Worm (Caenorhabditis elegans) whole organism, L2 larva: ENCODE measurements around the gene ldp-1.
"Not testable (repeated sequence)": the region's sequence is repeated elsewhere in the genome, so short reads cannot be mapped to it uniquely, and the experiment has no call there.

Experiments
- C34F6.9 ChIP-seq: fragments of 150-350 bp; optimal IDR thresholded peaks from 2 replicates; lab custom pipeline; 2014; ENCODE audit warnings: missing biosample characterization, missing genetic modification characterization
- F13H6.1 ChIP-seq: sonication (generic microtip); optimal IDR thresholded peaks from 2 replicates; lab custom pipeline; 2016; ENCODE audit warnings: missing genetic modification characterization, missing compliant biosample characterization
- R02D3.7 ChIP-seq: fragments of 150-350 bp; optimal IDR thresholded peaks from 2 replicates; lab custom pipeline; 2014; ENCODE audit warnings: missing biosample characterization, missing genetic modification characterization
- Y55F3AM.14 ChIP-seq: fragments of 200-800 bp; sonication (Bioruptor generic); optimal IDR thresholded peaks from 2 replicates; lab custom pipeline; 2018; ENCODE audit warnings: mild to moderate bottlenecking, missing genetic modification characterization, missing compliant biosample characterization
- ZK546.5 ChIP-seq: sonication (generic microtip); optimal IDR thresholded peaks from 2 replicates; lab custom pipeline; 2017; ENCODE audit warnings: missing biosample characterization, missing genetic modification characterization
- alr-1 ChIP-seq: fragments of 150-350 bp; optimal IDR thresholded peaks from 2 replicates; lab custom pipeline; 2014; ENCODE audit warnings: missing biosample characterization, missing genetic modification characterization
- ama-1 ChIP-seq: fragments of 150-350 bp; optimal IDR thresholded peaks from 2 replicates; lab custom pipeline; 2018; ENCODE audit warnings: inconsistent platforms
- ceh-16 ChIP-seq: fragments of 150-350 bp; optimal IDR thresholded peaks from 2 replicates; lab custom pipeline; 2014; ENCODE audit warnings: missing biosample characterization, missing genetic modification characterization
- crh-2 ChIP-seq: sonication (generic microtip); optimal IDR thresholded peaks from 2 replicates; lab custom pipeline; 2017; ENCODE audit warnings: missing biosample characterization, missing genetic modification characterization
- egl-27 ChIP-seq: sonication (generic microtip); optimal IDR thresholded peaks from 3 replicates; lab custom pipeline; 2017; ENCODE audit warnings: missing biosample characterization, missing genetic modification reagents, missing genetic modification characterization
- elt-1 ChIP-seq: fragments of 150-350 bp; optimal IDR thresholded peaks from 2 replicates; lab custom pipeline; 2014; ENCODE audit warnings: missing biosample characterization, missing genetic modification characterization
- elt-3 ChIP-seq: sonication (generic microtip); optimal IDR thresholded peaks from 2 replicates; lab custom pipeline; 2017; ENCODE audit warnings: missing biosample characterization, missing genetic modification characterization
- fos-1 ChIP-seq: fragments of 150-350 bp; optimal IDR thresholded peaks from 2 replicates; lab custom pipeline; 2014; ENCODE audit warnings: missing biosample characterization, missing genetic modification characterization
- lin-11 ChIP-seq: fragments of 150-350 bp; sonication (generic microtip); optimal IDR thresholded peaks from 2 replicates; lab custom pipeline; 2014; ENCODE audit warnings: missing biosample characterization, missing genetic modification characterization, inconsistent platforms, mixed read lengths
- lin-13 ChIP-seq: fragments of 150-350 bp; optimal IDR thresholded peaks from 2 replicates; lab custom pipeline; 2014; ENCODE audit warnings: missing biosample characterization, missing genetic modification reagents, missing genetic modification characterization
- lin-39 ChIP-seq: fragments of 150-350 bp; optimal IDR thresholded peaks from 2 replicates; lab custom pipeline; 2014; ENCODE audit warnings: missing biosample characterization, missing genetic modification reagents, missing genetic modification characterization
- lsy-2 ChIP-seq, 2 experiments: fragments of 150-350 bp in 1 of 2; sonication (generic microtip) in 1 of 2; optimal IDR thresholded peaks; 2 replicates each; lab custom pipeline; 2014 to 2017; ENCODE audit warnings: missing biosample characterization in 2 of 2, missing genetic modification characterization in 2 of 2
- mdl-1 ChIP-seq, 2 experiments: fragments of 150-350 bp in 1 of 2; sonication (generic microtip) in 1 of 2; optimal IDR thresholded peaks; 2 replicates each; lab custom pipeline; 2017; ENCODE audit warnings: missing biosample characterization in 2 of 2, missing genetic modification characterization in 2 of 2
- nhr-10 ChIP-seq: sonication (generic microtip); optimal IDR thresholded peaks from 2 replicates; lab custom pipeline; 2017; ENCODE audit warnings: missing biosample characterization, missing genetic modification characterization
- nhr-11 ChIP-seq: fragments of 150-350 bp; optimal IDR thresholded peaks from 2 replicates; lab custom pipeline; 2014; ENCODE audit warnings: missing biosample characterization, missing genetic modification characterization
- nhr-12 ChIP-seq: fragments of 150-350 bp; optimal IDR thresholded peaks from 2 replicates; lab custom pipeline; 2014; ENCODE audit warnings: missing biosample characterization, missing genetic modification characterization
- nhr-129 ChIP-seq: fragments of 150-350 bp; optimal IDR thresholded peaks from 2 replicates; lab custom pipeline; 2014; ENCODE audit warnings: missing biosample characterization, missing genetic modification characterization
- nhr-21 ChIP-seq: fragments of 150-350 bp; optimal IDR thresholded peaks from 2 replicates; lab custom pipeline; 2014; ENCODE audit warnings: missing biosample characterization, missing genetic modification characterization
- nhr-23 ChIP-seq: fragments of 150-350 bp; optimal IDR thresholded peaks from 2 replicates; lab custom pipeline; 2014; ENCODE audit warnings: missing biosample characterization, missing genetic modification reagents, missing genetic modification characterization
- nhr-25 ChIP-seq: fragments of 150-350 bp; sonication (generic microtip); optimal IDR thresholded peaks from 3 replicates; lab custom pipeline; 2014; ENCODE audit warnings: missing biosample characterization, missing genetic modification characterization
- nhr-6 ChIP-seq: fragments of 150-350 bp; optimal IDR thresholded peaks from 2 replicates; lab custom pipeline; 2014; ENCODE audit warnings: missing biosample characterization, missing genetic modification characterization
- nhr-77 ChIP-seq: fragments of 150-350 bp; optimal IDR thresholded peaks from 2 replicates; lab custom pipeline; 2014; ENCODE audit warnings: missing biosample characterization, missing genetic modification characterization
- peb-1 ChIP-seq: fragments of 150-350 bp; optimal IDR thresholded peaks from 2 replicates; lab custom pipeline; 2014; ENCODE audit warnings: missing biosample characterization, missing genetic modification characterization
- sem-4 ChIP-seq: fragments of 150-350 bp; optimal IDR thresholded peaks from 2 replicates; lab custom pipeline; 2014; ENCODE audit warnings: missing biosample characterization, missing genetic modification reagents, missing genetic modification characterization
- skn-1 ChIP-seq: sonication (generic microtip); optimal IDR thresholded peaks from 2 replicates; lab custom pipeline; 2017; ENCODE audit warnings: missing biosample characterization, missing genetic modification characterization
- sma-9 ChIP-seq, 2 experiments: fragments of 150-350 bp in 1 of 2; sonication (generic microtip) in 1 of 2; optimal IDR thresholded peaks; 2 replicates each; lab custom pipeline; 2014 to 2016; ENCODE audit warnings: missing genetic modification characterization in 2 of 2, mild to moderate bottlenecking in 1 of 2, missing biosample characterization in 1 of 2, missing compliant biosample characterization in 1 of 2, missing genetic modification reagents in 1 of 2, moderate library complexity in 1 of 2
- snpc-4 ChIP-seq: fragments of 150-350 bp; optimal IDR thresholded peaks from 2 replicates; lab custom pipeline; 2014; ENCODE audit warnings: missing biosample characterization, missing genetic modification characterization
- zag-1 ChIP-seq: fragments of 150-350 bp; optimal IDR thresholded peaks from 2 replicates; lab custom pipeline; 2014; ENCODE audit warnings: missing biosample characterization, missing genetic modification characterization
- ztf-11 ChIP-seq: sonication (generic microtip); optimal IDR thresholded peaks from 2 replicates; lab custom pipeline; 2017; ENCODE audit warnings: missing biosample characterization, missing genetic modification characterization
- ztf-4 ChIP-seq: fragments of 150-350 bp; optimal IDR thresholded peaks from 2 replicates; lab custom pipeline; 2014; ENCODE audit warnings: missing biosample characterization, missing genetic modification characterization

Gene ldp-1

DNA sequence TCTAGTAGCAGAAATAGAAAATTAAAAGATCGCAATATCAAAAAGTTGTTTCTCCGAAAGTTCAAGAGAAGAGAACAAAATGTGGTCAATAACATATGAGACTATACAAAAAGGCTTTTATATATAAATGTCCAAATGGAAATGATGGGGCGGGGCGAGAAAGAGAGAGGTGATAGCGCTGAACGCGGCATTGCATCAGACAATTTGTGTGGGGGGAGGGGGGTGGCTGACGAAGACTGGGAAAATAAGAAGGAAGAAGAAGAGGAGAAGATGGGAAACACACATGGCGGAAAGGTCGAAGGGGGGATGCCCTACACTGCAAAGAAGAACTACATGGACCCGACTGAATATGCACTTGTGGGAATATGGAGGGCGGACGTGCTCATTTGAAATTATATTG lies 8.0 kb downstream of the ldp-1 start:
- TF ChIP-seq nhr-23 (tag; lab: Kevin White, UChicago) (no peak), sma-9 (GFP tag; optimal IDR thresholded peaks at IDR 0.05; lab: Kevin White, UChicago) (peak; percentile 71), sma-9 (tag; optimal IDR thresholded peaks at IDR 0.05; lab: Kevin White, UChicago) (no peak), C34F6.9 (tag; lab: Kevin White, UChicago) (peak; percentile 24), nhr-25 (tag; lab: Kevin White, UChicago) (peak; percentile 3), egl-27 (tag; lab: Kevin White, UChicago) (no peak), alr-1 (tag; lab: Kevin White, UChicago) (no peak), F13H6.1 (tag; lab: Kevin White, UChicago) (peak; percentile 36), elt-1 (no peak), nhr-11 (no peak), lsy-2 (tag; optimal IDR thresholded peaks at IDR 0.05; lab: Kevin White, UChicago) (peak in 1 of 2 experiments; percentile 11), ztf-11 (tag; lab: Kevin White, UChicago) (no peak), fos-1 (tag; lab: Kevin White, UChicago) (peak; percentile 42), ZK546.5 (tag; lab: Kevin White, UChicago) (no peak), nhr-6 (tag; lab: Kevin White, UChicago) (no peak), sem-4 (tag; lab: Kevin White, UChicago) (no peak), nhr-12 (tag; lab: Kevin White, UChicago) (no peak), crh-2 (no peak), nhr-129 (tag; lab: Kevin White, UChicago) (peak; percentile 87), lin-11 (peak; percentile 31), skn-1 (tag; lab: Kevin White, UChicago) (no peak), peb-1 (tag; lab: Kevin White, UChicago) (no peak), lin-39 (tag; lab: Kevin White, UChicago) (no peak), ama-1 (lab: Kevin White, UChicago) (no peak), snpc-4 (tag; lab: Kevin White, UChicago) (no peak), zag-1 (tag; lab: Kevin White, UChicago) (peak; percentile 5), nhr-77 (no peak), R02D3.7 (tag; lab: Kevin White, UChicago) (no peak), ztf-4 (tag; lab: Kevin White, UChicago) (no peak), mdl-1 (tag; optimal IDR thresholded peaks at IDR 0.05; lab: Kevin White, UChicago) (peak; percentile 20 to 44), nhr-21 (peak; percentile 25)

DNA sequence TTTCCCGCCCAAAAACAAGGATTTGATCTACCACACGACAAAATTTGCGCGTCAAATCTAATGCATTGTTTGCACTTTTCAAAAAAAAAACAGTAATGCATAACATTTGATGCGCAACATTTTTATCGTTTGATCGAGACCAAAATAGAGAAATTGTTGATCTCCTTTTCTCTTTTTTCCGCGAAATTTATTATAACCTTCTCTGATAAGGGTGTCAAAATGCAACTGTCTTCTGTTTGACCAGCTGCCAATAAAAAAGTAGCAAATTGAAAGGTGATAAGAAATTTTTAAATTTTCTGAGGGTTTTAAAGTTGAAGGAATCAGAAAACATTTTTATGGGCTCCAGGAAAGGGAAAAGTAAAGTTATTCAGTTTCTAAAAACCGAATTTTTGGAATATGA lies 9.7 kb downstream of the ldp-1 start:
- no peak for TF ChIP-seq nhr-10 (tag; lab: Kevin White, UChicago)
- no peak for TF ChIP-seq C34F6.9 (tag; lab: Kevin White, UChicago)
- TF ChIP-seq lin-13 (GFP tag; lab: Kevin White, UChicago): no peak
- no peak for TF ChIP-seq snpc-4 (tag; lab: Kevin White, UChicago)
- TF ChIP-seq egl-27 (tag; lab: Kevin White, UChicago): no peak
- no peak for TF ChIP-seq skn-1 (tag; lab: Kevin White, UChicago)
- no peak for TF ChIP-seq nhr-6 (tag; lab: Kevin White, UChicago)
- no peak for TF ChIP-seq fos-1 (tag; lab: Kevin White, UChicago)
- TF ChIP-seq ztf-11 (tag; lab: Kevin White, UChicago): no peak

DNA sequence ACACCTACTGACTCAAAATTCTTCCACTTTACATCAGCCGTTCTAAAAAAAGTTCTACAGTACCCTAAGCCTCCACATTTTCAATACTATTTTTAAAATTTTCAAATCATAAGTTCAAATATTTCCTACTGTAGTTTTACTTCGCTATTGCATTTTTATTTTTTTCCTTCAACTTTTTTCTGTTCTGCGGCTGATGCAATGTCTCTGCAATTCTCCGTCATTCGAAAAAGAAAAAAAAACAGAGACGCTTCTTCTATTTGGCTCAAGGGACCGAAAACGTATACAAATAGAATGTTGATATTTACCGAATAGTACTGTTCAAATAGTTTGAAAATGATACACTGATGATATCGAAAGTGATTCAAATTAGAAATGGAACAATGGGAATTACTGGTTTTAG lies 11.0 kb downstream of the ldp-1 start:
- peak; percentile 98 for TF ChIP-seq nhr-129 (tag; lab: Kevin White, UChicago)
- no peak for TF ChIP-seq elt-3 (tag; lab: Kevin White, UChicago)
- TF ChIP-seq ceh-16 (tag; lab: Kevin White, UChicago): no peak

DNA sequence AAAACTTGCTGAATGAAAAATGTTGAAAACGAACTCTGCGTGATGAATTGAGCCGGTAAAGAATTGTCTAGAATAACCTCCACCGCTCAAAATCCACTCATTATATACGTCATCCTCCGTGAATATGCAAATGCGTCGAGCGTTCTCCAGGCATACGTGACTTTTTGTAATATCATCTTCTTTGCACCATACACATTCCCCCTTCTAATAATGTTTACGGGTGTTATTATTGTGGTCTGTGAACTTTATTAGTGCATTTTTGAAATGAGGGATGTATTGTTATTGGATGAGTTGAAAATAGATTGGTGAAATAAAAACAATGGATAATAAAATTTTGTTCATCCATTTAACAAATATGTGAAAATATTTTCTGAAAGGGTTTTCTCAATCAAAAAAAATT lies 12.6 kb downstream of the ldp-1 start, which contains the start of gene F22F7.7:
TSS of gene F22F7.7 (minus strand) at position 125 of the 400 bp plus-strand sequence.
- TF ChIP-seq ztf-4 (tag; lab: Kevin White, UChicago) (no peak), sma-9 (GFP tag; optimal IDR thresholded peaks at IDR 0.05; lab: Kevin White, UChicago) (no peak), sma-9 (tag; optimal IDR thresholded peaks at IDR 0.05; lab: Kevin White, UChicago) (no peak)

DNA sequence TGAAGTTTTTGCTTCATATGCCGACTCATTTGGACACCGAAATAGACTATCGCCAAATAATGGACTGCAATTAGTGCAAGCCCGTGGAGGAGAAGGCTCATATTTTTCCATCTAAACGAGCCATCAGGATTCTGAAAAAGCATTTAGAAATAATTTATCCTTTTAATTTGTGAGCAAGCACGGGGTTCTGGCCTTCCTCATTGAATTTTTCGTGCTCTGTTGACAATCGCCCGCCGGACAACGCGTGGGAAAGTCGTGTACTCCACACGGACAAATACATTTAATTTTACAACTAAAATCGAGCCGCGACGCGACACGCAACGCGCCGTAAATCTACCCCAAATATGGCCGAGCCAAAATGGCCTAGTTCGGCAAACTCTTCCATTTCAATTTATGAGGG lies 17.1 kb downstream of the ldp-1 start, which contains the start of gene F22F7.12:
TSS of gene F22F7.12 (minus strand) at position 101 of the 400 bp plus-strand sequence.
- TF ChIP-seq Y55F3AM.14; nhr-6 (tag; lab: Kevin White, UChicago); snpc-4 (tag; lab: Kevin White, UChicago): not testable (repeated sequence)
